Worm (Caenorhabditis elegans) whole organism, mixed stage, embryonic: ENCODE results near the gene C49C3.6.

Source experiments
- M03D4.4 ChIP-seq: sonication (generic microtip); optimal IDR thresholded peaks from 2 replicates; lab custom pipeline; 2017; ENCODE audit warnings: mild to moderate bottlenecking, missing genetic modification characterization, missing compliant biosample characterization
- bed-3 ChIP-seq: fragments of 200-800 bp; sonication (Bioruptor generic); optimal IDR thresholded peaks from 3 replicates; lab custom pipeline; 2018; ENCODE audit warnings: mild to moderate bottlenecking, missing genetic modification characterization, moderate library complexity, missing compliant biosample characterization
- ceh-39 ChIP-seq: fragments of 150-350 bp; optimal IDR thresholded peaks from 2 replicates; lab custom pipeline; 2014; ENCODE audit warnings: missing biosample characterization, missing genetic modification characterization
- ceh-43 ChIP-seq: fragments of 200-800 bp; sonication (Bioruptor generic); optimal IDR thresholded peaks from 2 replicates; lab custom pipeline; 2018; ENCODE audit warnings: mild to moderate bottlenecking, missing genetic modification characterization, moderate library complexity, missing compliant biosample characterization
- ceh-83 ChIP-seq: fragments of 200-800 bp; sonication (Bioruptor generic); optimal IDR thresholded peaks from 2 replicates; lab custom pipeline; 2018; ENCODE audit warnings: mild to moderate bottlenecking, missing genetic modification characterization, missing compliant biosample characterization
- ces-1 ChIP-seq: fragments of 150-350 bp; optimal IDR thresholded peaks from 2 replicates; lab custom pipeline; 2014; ENCODE audit warnings: missing biosample characterization, missing genetic modification reagents, missing genetic modification characterization
- cnd-1 ChIP-seq: fragments of 200-800 bp; sonication (Bioruptor generic); optimal IDR thresholded peaks from 2 replicates; lab custom pipeline; 2018; ENCODE audit warnings: mild to moderate bottlenecking, missing genetic modification characterization, missing compliant biosample characterization
- drap-1 ChIP-seq: fragments of 200-800 bp; sonication (Bioruptor generic); optimal IDR thresholded peaks from 3 replicates; lab custom pipeline; 2018; ENCODE audit warnings: mild to moderate bottlenecking, missing genetic modification characterization, missing compliant biosample characterization
- elt-1 ChIP-seq: sonication (generic microtip); optimal IDR thresholded peaks from 2 replicates; lab custom pipeline; 2017; ENCODE audit warnings: missing genetic modification characterization, mild to moderate bottlenecking, missing compliant biosample characterization, antibody characterized with exemption, moderate library complexity, borderline replicate concordance; ENCODE audit not compliant: insufficient read depth
- elt-3 ChIP-seq: fragments of 150-350 bp; optimal IDR thresholded peaks from 2 replicates; lab custom pipeline; 2014; ENCODE audit warnings: missing biosample characterization, missing genetic modification characterization
- ham-2 ChIP-seq: fragments of 200-800 bp; sonication (Bioruptor generic); optimal IDR thresholded peaks from 2 replicates; lab custom pipeline; 2018; ENCODE audit warnings: mild to moderate bottlenecking, missing genetic modification characterization, missing compliant biosample characterization
- hlh-1 ChIP-seq: fragments of 150-350 bp; optimal IDR thresholded peaks from 2 replicates; lab custom pipeline; 2014; ENCODE audit warnings: missing biosample characterization, missing genetic modification reagents, missing genetic modification characterization
- lin-13 ChIP-seq: fragments of 150-350 bp; optimal IDR thresholded peaks from 2 replicates; lab custom pipeline; 2014; ENCODE audit warnings: missing biosample characterization, missing genetic modification characterization
- lin-32 ChIP-seq: fragments of 200-800 bp; sonication (Bioruptor generic); optimal IDR thresholded peaks from 2 replicates; lab custom pipeline; 2018; ENCODE audit warnings: mild to moderate bottlenecking, missing genetic modification characterization, missing compliant biosample characterization
- lsy-2 ChIP-seq: fragments of 150-350 bp; optimal IDR thresholded peaks from 2 replicates; lab custom pipeline; 2014; ENCODE audit warnings: missing biosample characterization, missing genetic modification characterization
- mab-5 ChIP-seq: fragments of 150-350 bp; optimal IDR thresholded peaks from 2 replicates; lab custom pipeline; 2014; ENCODE audit warnings: missing biosample characterization, missing genetic modification characterization
- mep-1 ChIP-seq: fragments of 150-350 bp; optimal IDR thresholded peaks from 2 replicates; lab custom pipeline; 2017; ENCODE audit warnings: missing biosample characterization, missing genetic modification reagents, missing genetic modification characterization, inconsistent platforms
- nhr-12 ChIP-seq: fragments of 150-350 bp; optimal IDR thresholded peaks from 2 replicates; lab custom pipeline; 2014; ENCODE audit warnings: missing biosample characterization, missing genetic modification characterization
- nhr-2 ChIP-seq: fragments of 150-350 bp; optimal IDR thresholded peaks from 2 replicates; lab custom pipeline; 2014; ENCODE audit warnings: missing biosample characterization, missing genetic modification characterization
- nhr-237 ChIP-seq: fragments of 150-350 bp; optimal IDR thresholded peaks from 2 replicates; lab custom pipeline; 2014; ENCODE audit warnings: missing biosample characterization, missing genetic modification characterization
- nhr-28 ChIP-seq: fragments of 150-350 bp; optimal IDR thresholded peaks from 2 replicates; lab custom pipeline; 2014; ENCODE audit warnings: missing biosample characterization, missing genetic modification characterization
- nhr-76 ChIP-seq: sonication (generic microtip); optimal IDR thresholded peaks from 2 replicates; lab custom pipeline; 2017; ENCODE audit warnings: missing biosample characterization, missing genetic modification characterization
- pha-4 ChIP-seq: fragments of 150-350 bp; optimal IDR thresholded peaks from 2 replicates; lab custom pipeline; 2018; ENCODE audit warnings: missing biosample characterization, missing genetic modification reagents, missing genetic modification characterization
- sem-2 ChIP-seq: fragments of 200-800 bp; sonication (Bioruptor generic); optimal IDR thresholded peaks from 2 replicates; lab custom pipeline; 2018; ENCODE audit warnings: mild to moderate bottlenecking, missing genetic modification characterization, missing compliant biosample characterization
- snpc-4 ChIP-seq: fragments of 150-350 bp; optimal IDR thresholded peaks from 2 replicates; lab custom pipeline; 2014; ENCODE audit warnings: missing biosample characterization, missing genetic modification characterization
- sptf-1 ChIP-seq: sonication (generic microtip); optimal IDR thresholded peaks from 2 replicates; lab custom pipeline; 2017; ENCODE audit warnings: mild to moderate bottlenecking, missing genetic modification characterization, moderate library complexity, missing compliant biosample characterization
- tbx-8 ChIP-seq: fragments of 200-800 bp; sonication (Bioruptor generic); optimal IDR thresholded peaks from 2 replicates; lab custom pipeline; 2018; ENCODE audit warnings: mild to moderate bottlenecking, missing genetic modification characterization, moderate library complexity, missing compliant biosample characterization
- unc-120 ChIP-seq: sonication (generic microtip); optimal IDR thresholded peaks from 2 replicates; lab custom pipeline; 2017; ENCODE audit warnings: missing genetic modification characterization, missing compliant biosample characterization; ENCODE audit not compliant: poor library complexity, severe bottlenecking
- unc-39 ChIP-seq: fragments of 150-350 bp; optimal IDR thresholded peaks from 2 replicates; lab custom pipeline; 2014; ENCODE audit warnings: missing biosample characterization, missing genetic modification characterization
- unc-62 ChIP-seq: fragments of 150-350 bp; optimal IDR thresholded peaks from 2 replicates; lab custom pipeline; 2014; ENCODE audit warnings: missing biosample characterization, missing genetic modification reagents, missing genetic modification characterization
- zip-8 ChIP-seq: fragments of 150-350 bp; optimal IDR thresholded peaks from 2 replicates; lab custom pipeline; 2014; ENCODE audit warnings: missing biosample characterization, missing genetic modification characterization
- ztf-11 ChIP-seq: fragments of 150-350 bp; optimal IDR thresholded peaks from 2 replicates; lab custom pipeline; 2014; ENCODE audit warnings: missing biosample characterization, missing genetic modification characterization

The C49C3.6 gene

ce11 chrIV:17316398-17316797, 14.9 kb upstream of the C49C3.6 start, which contains the start of gene C49C3.20:
Gene C49C3.20, minus strand, starts transcription at chrIV:17316498.
- no peak for TF ChIP-seq elt-1
- no peak for TF ChIP-seq ceh-83 (GFP tag; lab: Kevin White, UChicago)
- TF ChIP-seq nhr-28 (tag; lab: Kevin White, UChicago): no peak
- TF ChIP-seq ceh-39: no peak
- TF ChIP-seq mep-1: no peak
- TF ChIP-seq unc-120: no peak
- no peak for TF ChIP-seq drap-1 (GFP tag; lab: Kevin White, UChicago)
- TF ChIP-seq hlh-1 (tag; lab: Kevin White, UChicago): no peak
- TF ChIP-seq pha-4 (tag; lab: Kevin White, UChicago): no peak

ce11 chrIV:17320445-17320844, 10.9 kb upstream of the C49C3.6 start, which contains the start of gene C49C3.4:
Gene C49C3.4, plus strand, starts transcription at chrIV:17320795.
- TF ChIP-seq hlh-1 (tag; lab: Kevin White, UChicago) (no peak), ceh-43 (GFP tag; lab: Kevin White, UChicago) (no peak), unc-39 (tag; lab: Kevin White, UChicago) (no peak), sptf-1 (tag; lab: Kevin White, UChicago) (no peak), nhr-237 (tag; lab: Kevin White, UChicago) (no peak), nhr-12 (tag; lab: Kevin White, UChicago) (no peak), ceh-83 (GFP tag; lab: Kevin White, UChicago) (no peak), bed-3 (GFP tag; lab: Kevin White, UChicago) (no peak), cnd-1 (tag; lab: Kevin White, UChicago) (no peak), tbx-8 (no peak), drap-1 (GFP tag; lab: Kevin White, UChicago) (no peak), lin-13 (tag; lab: Kevin White, UChicago) (no peak)

ce11 chrIV:17328834-17329233, 2.5 kb upstream of the C49C3.6 start, which contains the start of gene ceh-88:
Gene ceh-88, plus strand, starts transcription at chrIV:17329188.
- no peak for TF ChIP-seq lin-13 (tag; lab: Kevin White, UChicago)
- no peak for TF ChIP-seq snpc-4 (tag; lab: Kevin White, UChicago)
- no peak for TF ChIP-seq mep-1
- no peak for TF ChIP-seq elt-3
- TF ChIP-seq ces-1 (GFP tag; lab: Kevin White, UChicago): peak; percentile 84
- TF ChIP-seq bed-3 (GFP tag; lab: Kevin White, UChicago): no peak

ce11 chrIV:17332261-17332660, 934 bp downstream of the C49C3.6 start, which contains the start of gene C49C3.7:
Gene C49C3.7, plus strand, starts transcription at chrIV:17332561.
- no peak for TF ChIP-seq nhr-12 (tag; lab: Kevin White, UChicago)
- TF ChIP-seq ham-2 (GFP tag; lab: Kevin White, UChicago): no peak
- TF ChIP-seq hlh-1 (tag; lab: Kevin White, UChicago): no peak

ce11 chrIV:17333542-17334281, 2.4 kb downstream of the C49C3.6 start, which contains the start of gene C49C3.15:
Gene C49C3.15, plus strand, starts transcription at chrIV:17334231.
- TF ChIP-seq nhr-237 (tag; lab: Kevin White, UChicago): no peak
- TF ChIP-seq mep-1: peak; percentile 40
- TF ChIP-seq ztf-11: no peak
- TF ChIP-seq ceh-43 (GFP tag; lab: Kevin White, UChicago): peak; percentile 23
- no peak for TF ChIP-seq nhr-28 (tag; lab: Kevin White, UChicago)
- TF ChIP-seq lsy-2: no peak
- TF ChIP-seq cnd-1 (tag; lab: Kevin White, UChicago): no peak
- TF ChIP-seq M03D4.4 (tag; lab: Kevin White, UChicago): no peak
- peak; percentile 35 for TF ChIP-seq unc-62 (GFP tag; lab: Kevin White, UChicago)
- TF ChIP-seq ces-1 (GFP tag; lab: Kevin White, UChicago): peak; percentile 31
- peak; percentile 46 for TF ChIP-seq hlh-1 (tag; lab: Kevin White, UChicago)
- no peak for TF ChIP-seq lin-32 (GFP tag; lab: Kevin White, UChicago)
- peak; percentile 18 for TF ChIP-seq pha-4 (tag; lab: Kevin White, UChicago)
- TF ChIP-seq ceh-39: peak; percentile 69

- TF ChIP-seq unc-39 (tag; lab: Kevin White, UChicago) (no peak), unc-120 (no peak), sem-2 (GFP tag; lab: Kevin White, UChicago) (no peak), zip-8 (tag; lab: Kevin White, UChicago) (no peak), ces-1 (GFP tag; lab: Kevin White, UChicago) (peak; percentile 43), lin-32 (GFP tag; lab: Kevin White, UChicago) (no peak), elt-3 (no peak), nhr-76 (tag; lab: Kevin White, UChicago) (no peak), unc-62 (GFP tag; lab: Kevin White, UChicago) (no peak), nhr-2 (tag; lab: Kevin White, UChicago) (no peak), ztf-11 (no peak), hlh-1 (tag; lab: Kevin White, UChicago) (peak; percentile 53), ceh-39 (peak; percentile 59), mab-5 (no peak), ceh-83 (GFP tag; lab: Kevin White, UChicago) (no peak), lsy-2 (no peak)
Observed at ce11 chrIV:17335031-17335430, 3.7 kb downstream of the C49C3.6 start, which contains the start of gene C49C3.8. Gene C49C3.8, plus strand, starts transcription at chrIV:17335203.
